Worm (Caenorhabditis elegans): ENCODE results near the gene srh-245.

ce11 chrV:646888-647287, 8.8 kb downstream of the srh-245 start, which contains the start of gene ugt-42:
- TF ChIP-seq nhr-76 (tag; optimal IDR thresholded peaks at IDR 0.05) (no peak), fkh-10 (GFP tag; optimal IDR thresholded peaks at IDR 0.05) (no peak), egl-27 (tag; optimal IDR thresholded peaks at IDR 0.05) (no peak), ztf-11 (tag; optimal IDR thresholded peaks at IDR 0.05) (no peak), zag-1 (tag; optimal IDR thresholded peaks at IDR 0.05) (no peak), fos-1 (tag; optimal IDR thresholded peaks at IDR 0.05) (no peak)

Measured in whole organism, L3 larva.